Fruit fly (Drosophila melanogaster): ENCODE measurements around the gene AdamTS-B.

AdamTS-B gene

dm6 chrX:5664222-5664621, 34.1 kb upstream of the AdamTS-B start (continued):
- TF ChIP-seq Meics (GFP tag; optimal IDR thresholded peaks at IDR 0.05) = peak; percentile 44
- no peak for TF ChIP-seq CG33557 (GFP tag; optimal IDR thresholded peaks at IDR 0.05)
- no peak for TF ChIP-seq corto (GFP tag; optimal IDR thresholded peaks at IDR 0.05)
- no peak for TF ChIP-seq ara (GFP tag; IDR thresholded peaks at IDR 0.05)
- TF ChIP-seq Blimp-1 (GFP tag; optimal IDR thresholded peaks at IDR 0.05) = no peak
- TF ChIP-seq CG11723 (GFP tag; optimal IDR thresholded peaks at IDR 0.05) = no peak
- no peak for TF ChIP-seq eve (GFP tag; optimal IDR thresholded peaks at IDR 0.05)
- TF ChIP-seq fu2 (GFP tag; optimal IDR thresholded peaks at IDR 0.05) = no peak
- TF ChIP-seq fd96Cb (tag; optimal IDR thresholded peaks at IDR 0.05) = no peak
- peak; percentile 67 for TF ChIP-seq abd-A (tag; optimal IDR thresholded peaks at IDR 0.05)
- peak; percentile 72 for TF ChIP-seq CG6765 (GFP tag; optimal IDR thresholded peaks at IDR 0.05)
- no peak for TF ChIP-seq HLH54F (GFP tag; optimal IDR thresholded peaks at IDR 0.05)
- peak; percentile 22; the same call in 1 of the 2 replicates for TF ChIP-seq CG31441 (GFP tag; IDR thresholded peaks at IDR 0.05)
- no peak for TF ChIP-seq CG13775 (GFP tag; optimal IDR thresholded peaks at IDR 0.05)
- TF ChIP-seq az2 (GFP tag; optimal IDR thresholded peaks at IDR 0.05) = no peak
- TF ChIP-seq CG9609 (GFP tag; optimal IDR thresholded peaks at IDR 0.05) = no peak
- no peak for TF ChIP-seq ssp (GFP tag; IDR thresholded peaks at IDR 0.05)
- TF ChIP-seq CG12236 (GFP tag; optimal IDR thresholded peaks at IDR 0.05) = no peak
- TF ChIP-seq CG32532 (GFP tag; IDR thresholded peaks at IDR 0.05) = peak; percentile 35; the same call in 1 of the 2 replicates
- TF ChIP-seq scrt (GFP tag; optimal IDR thresholded peaks at IDR 0.05) = peak; percentile 52
- TF ChIP-seq fd64A (GFP tag; optimal IDR thresholded peaks at IDR 0.05) = peak; percentile 1
- TF ChIP-seq Lpt (GFP tag; optimal IDR thresholded peaks at IDR 0.05) = no peak
- TF ChIP-seq twi (tag; optimal IDR thresholded peaks at IDR 0.05) = no peak
- TF ChIP-seq hth (optimal IDR thresholded peaks at IDR 0.05) = no peak
- TF ChIP-seq mld (GFP tag; IDR thresholded peaks at IDR 0.05; ENCODE audit: partially characterized antibody) = no peak
- peak; percentile 74 for TF ChIP-seq CG13296 (GFP tag; optimal IDR thresholded peaks at IDR 0.05)
- TF ChIP-seq CG34422 (GFP tag; IDR thresholded peaks at IDR 0.05) = 0 out of 3 replicates have a peak, but pooled peaks have one; percentile 11
- TF ChIP-seq ro (GFP tag; IDR thresholded peaks at IDR 0.05) = no peak
- TF ChIP-seq B-H1 (GFP tag; IDR thresholded peaks at IDR 0.05) = no peak
- peak; percentile 20 for TF ChIP-seq CG2678 (tag; optimal IDR thresholded peaks at IDR 0.05)
- no peak for TF ChIP-seq CrebB (tag; optimal IDR thresholded peaks at IDR 0.05)
- TF ChIP-seq caup (GFP tag; optimal IDR thresholded peaks at IDR 0.05; ENCODE audit: severe bottlenecking) = peak; percentile 68
- no peak for TF ChIP-seq zfh1 (GFP tag; IDR thresholded peaks at IDR 0.05)
- peak; percentile 56; the same call in 1 of the 2 replicates for TF ChIP-seq chm (GFP tag; IDR thresholded peaks at IDR 0.05)
- no peak for TF ChIP-seq CG12769 (tag; optimal IDR thresholded peaks at IDR 0.05)
- TF ChIP-seq Mrtf (GFP tag; IDR thresholded peaks at IDR 0.05) = no peak
- TF ChIP-seq CG30020 (tag; optimal IDR thresholded peaks at IDR 0.05) = no peak
- no peak for TF ChIP-seq CG9215 (GFP tag; IDR thresholded peaks at IDR 0.05)
- TF ChIP-seq CG8765 (GFP tag; IDR thresholded peaks at IDR 0.05) = no peak
- no peak for TF ChIP-seq ato (GFP tag; IDR thresholded peaks at IDR 0.05; ENCODE audit: partially characterized antibody)
- no peak for TF ChIP-seq CG12744 (GFP tag; optimal IDR thresholded peaks at IDR 0.05)
- no peak for TF ChIP-seq E2f1 (GFP tag; IDR thresholded peaks at IDR 0.05)
- TF ChIP-seq fd3F (GFP tag; optimal IDR thresholded peaks at IDR 0.05) = no peak
- no peak for TF ChIP-seq salm (tag; optimal IDR thresholded peaks at IDR 0.05)
- no peak for TF ChIP-seq D19A (tag; optimal IDR thresholded peaks at IDR 0.05)
- TF ChIP-seq otp (GFP tag; IDR thresholded peaks at IDR 0.05) = 0 out of 3 replicates have a peak, but pooled peaks have one; percentile 27
- TF ChIP-seq CG2875 (GFP tag; optimal IDR thresholded peaks at IDR 0.05) = no peak
- no peak for TF ChIP-seq CG12219 (GFP tag; optimal IDR thresholded peaks at IDR 0.05)
- no peak for TF ChIP-seq Spps (tag; optimal IDR thresholded peaks at IDR 0.05)
- TF ChIP-seq tna (GFP tag; IDR thresholded peaks at IDR 0.05; ENCODE audit: partially characterized antibody) = no peak
- no peak for TF ChIP-seq CG18262 (tag; optimal IDR thresholded peaks at IDR 0.05)
- no peak for TF ChIP-seq dysf (GFP tag; IDR thresholded peaks at IDR 0.05)
